Worm (Caenorhabditis elegans) whole organism, early embryonic: ENCODE measurements around the gene F49F1.18.
"Not testable (repeated sequence)": the region's sequence is repeated elsewhere in the genome, so short reads cannot be mapped to it uniquely, and the experiment has no call there.

ENCODE experiments used
- B0310.2 ChIP-seq: sonication (generic microtip); optimal IDR thresholded peaks from 2 replicates; lab custom pipeline; 2016; ENCODE audit warnings: mild to moderate bottlenecking, missing genetic modification characterization, missing compliant biosample characterization
- F13C5.2 ChIP-seq: sonication (generic microtip); optimal IDR thresholded peaks from 2 replicates; lab custom pipeline; 2017; ENCODE audit warnings: mild to moderate bottlenecking, missing genetic modification characterization, inconsistent platforms, missing compliant biosample characterization
- aly-1 ChIP-seq: sonication (generic microtip); optimal IDR thresholded peaks from 2 replicates; lab custom pipeline; 2016; ENCODE audit warnings: missing genetic modification characterization, missing compliant biosample characterization
- ama-1 ChIP-seq: fragments of 150-350 bp; optimal IDR thresholded peaks from 2 replicates; lab custom pipeline; 2014
- ceh-13 ChIP-seq: fragments of 200-800 bp; sonication (Bioruptor generic); optimal IDR thresholded peaks from 2 replicates; lab custom pipeline; 2018; ENCODE audit warnings: mild to moderate bottlenecking, missing genetic modification characterization, missing compliant biosample characterization
- ceh-36 ChIP-seq: sonication (generic microtip); optimal IDR thresholded peaks from 2 replicates; lab custom pipeline; 2016; ENCODE audit warnings: missing genetic modification characterization, inconsistent platforms, missing compliant biosample characterization
- ets-7 ChIP-seq: sonication (generic microtip); optimal IDR thresholded peaks from 2 replicates; lab custom pipeline; 2016; ENCODE audit warnings: missing genotype, missing genetic modification characterization, missing compliant biosample characterization
- flt-1 ChIP-seq: fragments of 200-800 bp; sonication (Bioruptor generic); IDR thresholded peaks from 2 replicates; pipeline ENCODE4 v1.3.6; 2022; ENCODE audit warnings: missing genetic modification characterization, missing compliant biosample characterization
- hmbx-1 ChIP-seq: sonication (generic microtip); optimal IDR thresholded peaks from 2 replicates; lab custom pipeline; 2016; ENCODE audit warnings: mild to moderate bottlenecking, missing genetic modification characterization, missing compliant biosample characterization
- hmg-4 ChIP-seq: fragments of 200-800 bp; sonication (Bioruptor generic); optimal IDR thresholded peaks from 2 replicates; lab custom pipeline; 2018; ENCODE audit warnings: mild to moderate bottlenecking, missing genetic modification characterization, missing compliant biosample characterization
- hnd-1 ChIP-seq: sonication (generic microtip); optimal IDR thresholded peaks from 2 replicates; lab custom pipeline; 2016; ENCODE audit warnings: missing genetic modification characterization, missing compliant biosample characterization
- pes-1 ChIP-seq: fragments of 200-800 bp; sonication (Bioruptor generic); IDR thresholded peaks from 2 replicates; pipeline ENCODE4 v1.3.6; 2022; ENCODE audit warnings: missing genetic modification reagents, missing genetic modification characterization, missing compliant biosample characterization
- scrt-1 ChIP-seq: fragments of 200-800 bp; sonication (Bioruptor generic); IDR thresholded peaks from 2 replicates; pipeline ENCODE4 v1.3.6; 2022; ENCODE audit warnings: missing genetic modification characterization, missing compliant biosample characterization
- sea-1 ChIP-seq: fragments of 200-800 bp; sonication (Bioruptor generic); conservative IDR thresholded peaks from 2 replicates; pipeline ENCODE4 v1.3.6; 2022; ENCODE audit warnings: missing genetic modification characterization, missing compliant biosample characterization
- tbx-11 ChIP-seq: fragments of 200-800 bp; sonication (Bioruptor generic); IDR thresholded peaks from 2 replicates; pipeline ENCODE4 v1.3.6; 2022; ENCODE audit warnings: missing genetic modification characterization, missing compliant biosample characterization
- tbx-37 ChIP-seq: fragments of 200-800 bp; sonication (Bioruptor generic); conservative IDR thresholded peaks from 2 replicates; pipeline ENCODE4 v1.3.6; 2022; ENCODE audit warnings: missing genetic modification reagents, missing genetic modification characterization, missing compliant biosample characterization
- tra-4 ChIP-seq: sonication (generic microtip); optimal IDR thresholded peaks from 2 replicates; lab custom pipeline; 2017; ENCODE audit warnings: missing genetic modification characterization, missing compliant biosample characterization

F49F1.18 gene

DNA sequence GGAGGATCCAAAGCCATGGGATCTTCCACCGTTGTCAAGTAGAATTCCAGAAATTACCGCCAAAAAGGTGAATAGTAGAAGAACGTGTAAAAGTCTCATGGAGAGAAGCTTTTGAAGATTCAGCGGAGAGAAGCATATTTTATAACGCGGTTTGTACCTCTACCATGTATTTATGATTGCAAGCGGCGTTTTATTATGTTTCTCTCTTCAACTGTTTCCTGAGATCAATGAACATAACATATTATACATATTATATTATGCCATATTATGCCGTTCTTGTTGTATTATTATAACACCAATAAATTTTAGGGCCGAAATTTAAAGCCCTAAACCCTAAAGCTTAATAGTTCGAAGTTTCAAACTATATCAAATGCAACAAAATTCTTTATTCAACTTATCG is at the start of gene F49F1.18:
Gene F49F1.18 (minus strand): TSS at position 101 of the 400 bp plus-strand sequence.
- no peak for TF ChIP-seq ama-1 (lab: Kevin White, UChicago)
- TF ChIP-seq F13C5.2 (tag; lab: Kevin White, UChicago): no peak
- TF ChIP-seq pes-1 (GFP tag; lab: Robert Waterston, UW): no peak
- TF ChIP-seq sea-1 (GFP tag; lab: Robert Waterston, UW): no peak
- TF ChIP-seq tra-4: no peak
- no peak for TF ChIP-seq flt-1 (GFP tag; lab: Robert Waterston, UW)
- no peak for TF ChIP-seq scrt-1 (GFP tag; lab: Robert Waterston, UW)
- TF ChIP-seq tbx-11 (GFP tag; lab: Robert Waterston, UW): no peak
- TF ChIP-seq hmbx-1 (tag; lab: Kevin White, UChicago): no peak
- TF ChIP-seq ets-7 (tag; lab: Kevin White, UChicago): no peak
- no peak for TF ChIP-seq hmg-4 (GFP tag; lab: Kevin White, UChicago)
- TF ChIP-seq B0310.2: no peak
- no peak for TF ChIP-seq tbx-37 (GFP tag; lab: Robert Waterston, UW)
- TF ChIP-seq aly-1 (tag; lab: Kevin White, UChicago): no peak
- TF ChIP-seq ceh-36 (tag; lab: Kevin White, UChicago): no peak

DNA sequence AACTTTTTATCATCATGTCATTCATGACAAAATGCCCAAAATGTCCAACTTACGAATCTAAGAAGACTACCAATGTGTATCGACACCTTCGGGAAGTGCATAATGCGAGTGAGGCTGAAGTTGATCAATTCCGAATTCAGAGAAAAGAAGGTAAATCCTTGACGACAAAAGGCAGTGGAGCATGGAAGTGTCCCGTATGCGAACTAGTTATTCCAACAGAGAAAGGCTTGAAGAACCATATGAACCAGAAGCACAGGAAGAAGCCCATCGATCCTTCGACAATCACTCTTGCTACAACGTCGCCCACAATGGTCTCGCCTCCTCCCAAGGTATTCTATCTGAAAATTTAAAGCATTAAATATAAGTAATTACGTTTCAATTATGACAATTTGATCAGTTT is 45.9 kb upstream of the F49F1.18 start, which contains the start of gene K08D10.11:
Gene K08D10.11 (minus strand): TSS at position 101 of the 400 bp plus-strand sequence.
- TF ChIP-seq ama-1 (lab: Kevin White, UChicago); hnd-1 (tag; lab: Kevin White, UChicago); tra-4: not testable (repeated sequence)

DNA sequence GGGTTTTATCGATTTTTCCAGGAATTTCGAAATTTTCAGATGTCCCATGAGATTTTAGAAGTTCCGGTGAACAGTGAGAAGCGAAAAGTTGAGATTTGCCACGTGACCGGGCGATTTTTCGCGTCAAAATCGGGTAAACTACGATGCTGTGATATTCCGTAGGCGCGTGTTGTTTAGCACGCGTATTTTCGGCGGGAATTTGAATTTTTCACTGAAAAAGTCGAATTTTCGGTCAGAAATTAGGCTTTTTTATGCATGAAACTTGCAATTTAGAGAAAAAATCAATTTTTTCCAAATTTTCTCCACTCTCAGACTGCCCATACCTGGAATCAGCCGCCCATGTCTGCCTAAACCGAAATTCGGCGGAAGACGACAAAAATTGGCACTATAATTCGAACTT is 38.3 kb upstream of the F49F1.18 start, which contains the start of gene tsen-34:
Gene tsen-34 (plus strand): TSS at position 34 of the 400 bp plus-strand sequence.
- no peak for TF ChIP-seq sea-1 (GFP tag; lab: Robert Waterston, UW)
- peak; percentile 4 for TF ChIP-seq ama-1 (lab: Kevin White, UChicago)

DNA sequence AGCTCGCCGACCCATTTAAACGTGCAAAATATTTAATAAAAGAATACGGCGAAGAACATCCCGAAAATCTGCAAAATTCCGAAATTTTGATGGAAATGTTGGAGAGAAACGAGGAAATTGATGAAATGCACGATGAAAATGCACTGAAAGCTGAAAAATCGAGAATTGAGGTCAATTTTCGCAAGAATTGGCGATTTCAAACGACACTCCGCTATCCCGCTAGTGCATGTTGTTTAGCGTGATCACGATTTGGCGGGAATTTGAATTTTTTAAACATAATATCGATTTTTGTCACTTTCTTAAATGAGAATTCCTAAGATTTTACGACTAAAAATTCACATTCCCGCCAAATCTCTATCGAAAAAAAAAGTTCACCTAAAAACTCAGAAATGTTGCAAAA is 37.4 kb upstream of the F49F1.18 start:
- TF ChIP-seq ama-1 (lab: Kevin White, UChicago) (no peak), F13C5.2 (tag; lab: Kevin White, UChicago) (no peak), ceh-13 (GFP tag; lab: Kevin White, UChicago) (no peak), tbx-11 (GFP tag; lab: Robert Waterston, UW) (no peak), hnd-1 (tag; lab: Kevin White, UChicago) (no peak), ceh-36 (tag; lab: Kevin White, UChicago) (no peak), ets-7 (tag; lab: Kevin White, UChicago) (no peak), hmbx-1 (tag; lab: Kevin White, UChicago) (no peak)

- TF ChIP-seq hmbx-1 (tag; lab: Kevin White, UChicago): no peak
- no peak for TF ChIP-seq tbx-37 (GFP tag; lab: Robert Waterston, UW)
- no peak for TF ChIP-seq ceh-13 (GFP tag; lab: Kevin White, UChicago)
- no peak for TF ChIP-seq pes-1 (GFP tag; lab: Robert Waterston, UW)
- TF ChIP-seq scrt-1 (GFP tag; lab: Robert Waterston, UW): no peak
- no peak for TF ChIP-seq F13C5.2 (tag; lab: Kevin White, UChicago)
- no peak for TF ChIP-seq tra-4
- TF ChIP-seq tbx-11 (GFP tag; lab: Robert Waterston, UW): no peak
- TF ChIP-seq ama-1 (lab: Kevin White, UChicago): no peak
- no peak for TF ChIP-seq aly-1 (tag; lab: Kevin White, UChicago)
- TF ChIP-seq hmg-4 (GFP tag; lab: Kevin White, UChicago): no peak
- TF ChIP-seq ets-7 (tag; lab: Kevin White, UChicago): no peak
- TF ChIP-seq hnd-1 (tag; lab: Kevin White, UChicago): no peak
- no peak for TF ChIP-seq B0310.2
- TF ChIP-seq ceh-36 (tag; lab: Kevin White, UChicago): no peak
- no peak for TF ChIP-seq flt-1 (GFP tag; lab: Robert Waterston, UW)
Observed at ce11 chrIV:4176659-4177058, 36.5 kb upstream of the F49F1.18 start.

ce11 chrIV:4176088-4176487 is 35.9 kb upstream of the F49F1.18 start, which contains the start of gene dnj-15:
Gene dnj-15, plus strand, starts transcription at chrIV:4176388.
- TF ChIP-seq ceh-36 (tag; lab: Kevin White, UChicago) (no peak), ets-7 (tag; lab: Kevin White, UChicago) (no peak), hmg-4 (GFP tag; lab: Kevin White, UChicago) (no peak), tbx-11 (GFP tag; lab: Robert Waterston, UW) (no peak), tra-4 (no peak), scrt-1 (GFP tag; lab: Robert Waterston, UW) (no peak), hnd-1 (tag; lab: Kevin White, UChicago) (no peak), B0310.2 (no peak), aly-1 (tag; lab: Kevin White, UChicago) (no peak), ceh-13 (GFP tag; lab: Kevin White, UChicago) (no peak), sea-1 (GFP tag; lab: Robert Waterston, UW) (no peak), flt-1 (GFP tag; lab: Robert Waterston, UW) (no peak), F13C5.2 (tag; lab: Kevin White, UChicago) (no peak), ama-1 (lab: Kevin White, UChicago) (no peak), pes-1 (GFP tag; lab: Robert Waterston, UW) (no peak), hmbx-1 (tag; lab: Kevin White, UChicago) (no peak), tbx-37 (GFP tag; lab: Robert Waterston, UW) (no peak)

DNA sequence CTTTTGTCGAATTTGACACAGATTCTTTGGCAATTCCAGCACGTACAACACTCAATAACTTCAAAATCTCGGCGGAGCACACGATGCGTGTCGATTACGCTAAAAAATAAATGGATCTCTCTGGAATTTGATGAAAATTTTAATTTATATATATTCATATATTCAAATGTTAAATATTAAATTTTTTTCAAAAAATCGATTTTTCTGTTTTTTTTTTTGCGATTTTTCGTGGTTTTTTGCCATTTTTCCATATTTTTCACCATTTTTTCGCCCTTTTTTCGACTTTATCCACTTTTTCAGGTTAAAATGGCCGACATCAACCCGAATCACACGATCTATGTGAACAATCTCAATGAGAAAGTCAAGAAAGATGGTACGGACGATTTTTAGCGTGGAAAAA is 33.6 kb upstream of the F49F1.18 start, which contains the start of gene rnp-3:
Gene rnp-3 (plus strand): TSS at position 301 of the 400 bp plus-strand sequence.
- no peak for TF ChIP-seq sea-1 (GFP tag; lab: Robert Waterston, UW)
- TF ChIP-seq hnd-1 (tag; lab: Kevin White, UChicago): no peak
- TF ChIP-seq B0310.2: no peak
- TF ChIP-seq hmbx-1 (tag; lab: Kevin White, UChicago): no peak
- no peak for TF ChIP-seq ceh-13 (GFP tag; lab: Kevin White, UChicago)
- no peak for TF ChIP-seq tra-4
- no peak for TF ChIP-seq aly-1 (tag; lab: Kevin White, UChicago)
- no peak for TF ChIP-seq hmg-4 (GFP tag; lab: Kevin White, UChicago)
- TF ChIP-seq ceh-36 (tag; lab: Kevin White, UChicago): no peak
- TF ChIP-seq F13C5.2 (tag; lab: Kevin White, UChicago): no peak
- no peak for TF ChIP-seq tbx-11 (GFP tag; lab: Robert Waterston, UW)
- no peak for TF ChIP-seq ets-7 (tag; lab: Kevin White, UChicago)
- TF ChIP-seq flt-1 (GFP tag; lab: Robert Waterston, UW): no peak
- no peak for TF ChIP-seq ama-1 (lab: Kevin White, UChicago)
- no peak for TF ChIP-seq scrt-1 (GFP tag; lab: Robert Waterston, UW)
- no peak for TF ChIP-seq tbx-37 (GFP tag; lab: Robert Waterston, UW)
- no peak for TF ChIP-seq pes-1 (GFP tag; lab: Robert Waterston, UW)
